Fruit fly (Drosophila melanogaster) whole organism, embryonic: Measurements from ENCODE around the gene Ndfip.

ENCODE experiments used
- CG10321 ChIP-seq: fragments of 200-800 bp; sonication (Bioruptor generic); IDR thresholded peaks from 2 replicates; pipeline ENCODE4 v1.3.6; 2022; ENCODE audit warnings: missing biosample characterization, missing genetic modification characterization
- CG12104 ChIP-seq: fragments of 200-800 bp; sonication (Bioruptor generic); optimal IDR thresholded peaks from 3 replicates; lab custom pipeline; 2016; ENCODE audit warnings: missing biosample characterization, missing genetic modification characterization
- CG12769 ChIP-seq: fragments of 200-800 bp; sonication (Bioruptor generic); optimal IDR thresholded peaks from 2 replicates; lab custom pipeline; 2019; ENCODE audit warnings: missing biosample characterization, mild to moderate bottlenecking, missing genetic modification characterization, moderate library complexity
- CG13287 ChIP-seq: fragments of 200-800 bp; sonication (Bioruptor generic); IDR thresholded peaks from 2 replicates; pipeline ENCODE4 v1.3.6; 2022; ENCODE audit warnings: missing biosample characterization, missing genetic modification characterization; ENCODE audit not compliant: partially characterized antibody
- CG13894 ChIP-seq: fragments of 200-800 bp; sonication (Bioruptor generic); optimal IDR thresholded peaks from 3 replicates; lab custom pipeline; 2018; ENCODE audit warnings: missing biosample characterization, mild to moderate bottlenecking, missing genetic modification characterization, moderate library complexity
- CG16813 ChIP-seq: fragments of 200-800 bp; sonication (Bioruptor generic); IDR thresholded peaks from 3 replicates; pipeline ENCODE4 v1.3.6; 2022; ENCODE audit warnings: missing biosample characterization, missing genetic modification characterization; ENCODE audit not compliant: partially characterized antibody
- CG16815 ChIP-seq: fragments of 200-800 bp; sonication (Bioruptor generic); optimal IDR thresholded peaks from 3 replicates; lab custom pipeline; 2017; ENCODE audit warnings: missing biosample characterization, mild to moderate bottlenecking, missing genetic modification characterization
- CG18011 ChIP-seq: fragments of 200-800 bp; sonication (Bioruptor generic); optimal IDR thresholded peaks from 2 replicates; lab custom pipeline; 2017; ENCODE audit warnings: missing biosample characterization, missing genetic modification characterization, mild to moderate bottlenecking, moderate library complexity, missing genotype
- CG18599 ChIP-seq: fragments of 200-800 bp; sonication (Bioruptor generic); optimal IDR thresholded peaks from 3 replicates; lab custom pipeline; 2017; ENCODE audit warnings: missing biosample characterization, missing genetic modification characterization, mild to moderate bottlenecking, moderate library complexity, missing genetic modification reagents
- CG2678 ChIP-seq: fragments of 200-800 bp; sonication (Bioruptor generic); optimal IDR thresholded peaks from 3 replicates; lab custom pipeline; 2019; ENCODE audit warnings: missing biosample characterization, mild to moderate bottlenecking, missing genetic modification characterization, moderate library complexity
- CG3065 ChIP-seq: fragments of 200-800 bp; sonication (Bioruptor generic); optimal IDR thresholded peaks from 2 replicates; lab custom pipeline; 2016; ENCODE audit warnings: missing biosample characterization, missing genetic modification characterization
- CG3281 ChIP-seq: fragments of 200-800 bp; sonication (Bioruptor generic); optimal IDR thresholded peaks from 3 replicates; lab custom pipeline; 2017; ENCODE audit warnings: missing biosample characterization, mild to moderate bottlenecking, missing genetic modification characterization
- CG3838 ChIP-seq: fragments of 200-800 bp; sonication (Bioruptor generic); optimal IDR thresholded peaks from 3 replicates; lab custom pipeline; 2016; ENCODE audit warnings: missing biosample characterization, missing genetic modification characterization
- CG8290 ChIP-seq, 3 experiments: fragments of 200-800 bp; sonication (Bioruptor generic); optimal IDR thresholded peaks; 2 replicates each; lab custom pipeline; 2016 to 2019; ENCODE audit warnings: missing biosample characterization in 3 of 3, missing genetic modification characterization in 3 of 3, mild to moderate bottlenecking in 2 of 3, moderate library complexity in 1 of 3
- CG8924 ChIP-seq: fragments of 200-800 bp; optimal IDR thresholded peaks from 3 replicates; lab custom pipeline; 2019; ENCODE audit warnings: missing biosample characterization, mild to moderate bottlenecking, missing genetic modification characterization, moderate library complexity
- CG9797 ChIP-seq: fragments of 200-800 bp; sonication (Bioruptor generic); optimal IDR thresholded peaks from 3 replicates; lab custom pipeline; 2018; ENCODE audit warnings: missing biosample characterization, mild to moderate bottlenecking, missing genetic modification characterization
- D19A ChIP-seq: fragments of 200-800 bp; optimal IDR thresholded peaks from 3 replicates; lab custom pipeline; 2019; ENCODE audit warnings: missing biosample characterization, mild to moderate bottlenecking, missing genetic modification characterization, moderate library complexity
- Dbx ChIP-seq: fragments of 200-800 bp; sonication (Bioruptor generic); IDR thresholded peaks from 3 replicates; pipeline ENCODE4 v1.3.6; 2022; ENCODE audit warnings: missing biosample characterization, missing genetic modification characterization
- Deaf1 ChIP-seq: fragments of 200-800 bp; optimal IDR thresholded peaks from 3 replicates; lab custom pipeline; 2019; ENCODE audit warnings: missing biosample characterization, mild to moderate bottlenecking, missing genetic modification characterization, moderate library complexity
- Dp ChIP-seq: fragments of 200-800 bp; sonication (Bioruptor generic); optimal IDR thresholded peaks from 2 replicates; lab custom pipeline; 2018; ENCODE audit warnings: missing biosample characterization, mild to moderate bottlenecking, missing genetic modification characterization, moderate library complexity
- E2f2 ChIP-seq: fragments of 200-800 bp; sonication (Bioruptor generic); IDR thresholded peaks from 2 replicates; pipeline ENCODE4 v1.3.6; 2022; ENCODE audit warnings: missing biosample characterization, missing genetic modification characterization
- ERR ChIP-seq: fragments of 200-800 bp; sonication (Bioruptor generic); optimal IDR thresholded peaks from 2 replicates; lab custom pipeline; 2016; ENCODE audit warnings: missing biosample characterization, missing genetic modification characterization
- Fer1 ChIP-seq: fragments of 200-800 bp; sonication (Bioruptor generic); optimal IDR thresholded peaks from 2 replicates; lab custom pipeline; 2017; ENCODE audit warnings: missing biosample characterization, mild to moderate bottlenecking, missing genetic modification characterization
- HLH3B ChIP-seq: fragments of 200-800 bp; sonication (Bioruptor generic); IDR thresholded peaks from 2 replicates; pipeline ENCODE4 v1.3.6; 2022; ENCODE audit warnings: missing biosample characterization, missing genetic modification characterization
- Med ChIP-seq: fragments of 200-800 bp; sonication (Bioruptor generic); peaks from one replicate; lab custom pipeline; 2016; ENCODE audit warnings: missing biosample characterization, missing genetic modification characterization, mild to moderate bottlenecking, inconsistent platforms, moderate library complexity
- NFAT ChIP-seq: fragments of 200-800 bp; sonication (Bioruptor generic); IDR thresholded peaks from 2 replicates; pipeline ENCODE4 v1.3.6; 2022; ENCODE audit warnings: missing biosample characterization, missing genetic modification characterization
- Rfx ChIP-seq: fragments of 200-800 bp; sonication (Bioruptor generic); IDR thresholded peaks from 2 replicates; pipeline ENCODE4 v1.3.6; 2022; ENCODE audit warnings: missing biosample characterization, missing genetic modification characterization
- Six4 ChIP-seq: fragments of 200-800 bp; sonication (Bioruptor generic); optimal IDR thresholded peaks from 2 replicates; lab custom pipeline; 2016; ENCODE audit warnings: missing biosample characterization, missing genetic modification characterization
- aop ChIP-seq: fragments of 200-800 bp; sonication (Bioruptor generic); IDR thresholded peaks from 2 replicates; pipeline ENCODE4 v1.3.6; 2022; ENCODE audit warnings: missing biosample characterization, missing genetic modification characterization
- caup ChIP-seq: fragments of 200-800 bp; sonication (Bioruptor generic); optimal IDR thresholded peaks from 3 replicates; lab custom pipeline; 2017; ENCODE audit warnings: missing biosample characterization, mild to moderate bottlenecking, missing genetic modification characterization, moderate library complexity; ENCODE audit not compliant: severe bottlenecking
- cg ChIP-seq: fragments of 200-800 bp; sonication (Bioruptor generic); optimal IDR thresholded peaks from 3 replicates; lab custom pipeline; 2019; ENCODE audit warnings: missing biosample characterization, mild to moderate bottlenecking, missing genetic modification characterization, moderate library complexity
- corto ChIP-seq: fragments of 200-800 bp; sonication (Bioruptor generic); optimal IDR thresholded peaks from 2 replicates; lab custom pipeline; 2016; ENCODE audit warnings: missing biosample characterization, mild to moderate bottlenecking, missing genetic modification characterization, moderate library complexity
- da ChIP-seq: fragments of 200-800 bp; sonication (Bioruptor generic); optimal IDR thresholded peaks from 2 replicates; lab custom pipeline; 2016; ENCODE audit warnings: missing biosample characterization, missing genetic modification characterization
- dan ChIP-seq: fragments of 200-800 bp; sonication (Bioruptor generic); IDR thresholded peaks from 2 replicates; pipeline ENCODE4 v1.3.6; 2022; ENCODE audit warnings: missing biosample characterization, missing genetic modification characterization
- ems ChIP-seq: fragments of 200-800 bp; sonication (Bioruptor generic); optimal IDR thresholded peaks from 3 replicates; lab custom pipeline; 2016; ENCODE audit warnings: missing biosample characterization, missing genetic modification characterization
- gcm2 ChIP-seq: fragments of 200-800 bp; sonication (Bioruptor generic); optimal IDR thresholded peaks from 2 replicates; lab custom pipeline; 2016; ENCODE audit warnings: missing biosample characterization, missing genetic modification characterization
- grn ChIP-seq: fragments of 200-800 bp; sonication (Bioruptor generic); optimal IDR thresholded peaks from 3 replicates; lab custom pipeline; 2017; ENCODE audit warnings: missing biosample characterization, missing genetic modification characterization
- gro ChIP-seq: fragments of 200-800 bp; sonication (Bioruptor generic); optimal IDR thresholded peaks from 2 replicates; lab custom pipeline; 2016; ENCODE audit warnings: missing biosample characterization, missing genetic modification characterization
- ham ChIP-seq: fragments of 200-800 bp; sonication (Bioruptor generic); IDR thresholded peaks from 2 replicates; pipeline ENCODE4 v1.3.6; 2022; ENCODE audit warnings: missing biosample characterization, missing genetic modification characterization
- nmo ChIP-seq: fragments of 200-800 bp; sonication (Bioruptor generic); optimal IDR thresholded peaks from 2 replicates; lab custom pipeline; 2018; ENCODE audit warnings: missing biosample characterization, mild to moderate bottlenecking, missing genetic modification characterization, moderate library complexity
- pan ChIP-seq, 4 experiments: fragments of >200 bp in 3 of 4; fragments of 200-800 bp in 1 of 4; sonication (Bioruptor generic) in 1 of 4; optimal IDR thresholded peaks in 3 of 4; IDR thresholded peaks in 1 of 4; 2 replicates each; pipeline versions ENCODE4 v1.3.6 to Lab custom; 2017 to 2022; ENCODE audit warnings: missing biosample characterization in 2 of 4, missing genetic modification characterization in 2 of 4, mixed read lengths in 1 of 4
- pum ChIP-seq: fragments of 200-800 bp; sonication (Bioruptor generic); optimal IDR thresholded peaks from 2 replicates; lab custom pipeline; 2016; ENCODE audit warnings: missing biosample characterization, missing genetic modification characterization
- pzg ChIP-seq: fragments of 200-800 bp; sonication (Bioruptor generic); optimal IDR thresholded peaks from 3 replicates; lab custom pipeline; 2018; ENCODE audit warnings: missing biosample characterization, mild to moderate bottlenecking, missing genetic modification characterization, moderate library complexity
- repo ChIP-seq: fragments of 200-800 bp; sonication (Bioruptor generic); optimal IDR thresholded peaks from 2 replicates; lab custom pipeline; 2016; ENCODE audit warnings: missing biosample characterization, missing genetic modification characterization
- stc ChIP-seq: fragments of 200-800 bp; sonication (Bioruptor generic); IDR thresholded peaks from 2 replicates; pipeline ENCODE4 v1.3.6; 2022; ENCODE audit warnings: missing biosample characterization, missing genetic modification characterization
- tna ChIP-seq: fragments of 200-800 bp; sonication (Bioruptor generic); IDR thresholded peaks from 2 replicates; pipeline ENCODE4 v1.3.6; 2022; ENCODE audit warnings: missing biosample characterization, missing genetic modification characterization; ENCODE audit not compliant: partially characterized antibody
- trem ChIP-seq: fragments of 200-800 bp; optimal IDR thresholded peaks from 3 replicates; lab custom pipeline; 2019; ENCODE audit warnings: missing biosample characterization, mild to moderate bottlenecking, missing genetic modification characterization, moderate library complexity
- usp ChIP-seq: fragments of >200 bp; optimal IDR thresholded peaks from 2 replicates; lab custom pipeline; 2017; ENCODE audit warnings: missing biosample characterization, missing genetic modification characterization
- wdn ChIP-seq: fragments of 200-800 bp; sonication (Bioruptor generic); IDR thresholded peaks from 2 replicates; pipeline ENCODE4 v1.3.6; 2022; ENCODE audit warnings: missing biosample characterization, missing genetic modification characterization

Ndfip gene

DNA sequence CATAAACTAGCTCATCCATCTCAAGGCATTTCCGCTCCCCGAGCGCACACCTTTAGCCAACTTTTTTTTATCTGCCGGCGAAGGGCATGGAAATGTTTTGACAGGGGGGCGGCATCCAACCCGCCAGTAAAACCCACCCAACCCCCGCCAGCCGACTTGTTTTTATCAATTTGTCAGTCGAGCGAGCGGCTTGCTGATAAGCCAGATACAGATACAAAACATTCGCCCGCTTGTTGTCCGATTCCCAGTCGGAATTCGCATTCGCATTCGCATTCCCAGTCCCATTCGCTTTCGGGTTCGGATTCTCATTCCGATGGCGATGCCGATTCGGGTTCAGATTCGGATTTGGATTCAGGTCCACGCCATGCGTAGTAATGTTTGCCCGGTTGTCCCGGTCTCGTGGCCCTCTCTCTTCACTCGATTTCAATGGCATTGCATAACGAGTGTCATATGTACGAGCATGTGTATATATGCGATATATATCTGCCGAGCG, 11.1 kb upstream of the Ndfip start (continued):
- no peak for TF ChIP-seq gcm2
- TF ChIP-seq corto, result peak; percentile 22
- TF ChIP-seq CG16815 (GFP tag; lab: Kevin White, UChicago), result no peak
- no peak for TF ChIP-seq repo (GFP tag; lab: Kevin White, UChicago)
- TF ChIP-seq Fer1 (GFP tag; lab: Kevin White, UChicago), result peak; percentile 32
- peak; percentile 97 for TF ChIP-seq Deaf1 (tag; lab: Kevin White, UChicago)
- no peak for TF ChIP-seq pum
- no peak for TF ChIP-seq CG12104
- TF ChIP-seq gro (GFP tag; lab: Kevin White, UChicago), result peak; percentile 36
- TF ChIP-seq CG8924 (tag; lab: Kevin White, UChicago), result no peak
- no peak for TF ChIP-seq da (GFP tag; lab: Kevin White, UChicago)
- no peak for TF ChIP-seq D19A (tag; lab: Kevin White, UChicago)
- no peak for TF ChIP-seq trem (tag; lab: Kevin White, UChicago)
- TF ChIP-seq cg (GFP tag; lab: Kevin White, UChicago), result no peak
- TF ChIP-seq CG9797 (GFP tag; lab: Kevin White, UChicago), result no peak
- peak; percentile 48 for TF ChIP-seq Dp (GFP tag; lab: Kevin White, UChicago)
- peak; percentile 25; the same call in 1 of the 3 replicates for TF ChIP-seq Dbx
- TF ChIP-seq NFAT (GFP tag; lab: Robert Waterston, UW), result peak; percentile 24; the same call in 1 of the 2 replicates
- TF ChIP-seq pan (optimal IDR thresholded peaks at IDR 0.05; lab: Kevin White, UChicago), result no peak
- no peak for TF ChIP-seq pan (GFP tag; optimal IDR thresholded peaks at IDR 0.05 in 1 of 2, IDR thresholded peaks at IDR 0.05 in 1 of 2)
- TF ChIP-seq CG10321, result 0 out of 2 replicates have a peak, but pooled peaks have one; percentile 14
- TF ChIP-seq Six4 (GFP tag; lab: Kevin White, UChicago), result no peak
- peak; percentile 48 for TF ChIP-seq caup (GFP tag; lab: Kevin White, UChicago)
- no peak for TF ChIP-seq ham
- TF ChIP-seq CG2678 (tag; lab: Kevin White, UChicago), result peak; percentile 6
- no peak for TF ChIP-seq dan (GFP tag; lab: Robert Waterston, UW)
- no peak for TF ChIP-seq stc (GFP tag; lab: Robert Waterston, UW)
- TF ChIP-seq wdn (GFP tag; lab: Robert Waterston, UW), result no peak
- TF ChIP-seq usp (GFP tag; lab: Kevin White, UChicago), result no peak
- no peak for TF ChIP-seq CG3065 (GFP tag; lab: Kevin White, UChicago)
- TF ChIP-seq CG3838 (GFP tag; lab: Kevin White, UChicago), result no peak
- peak; percentile 58 for TF ChIP-seq CG18599
- TF ChIP-seq CG3281 (GFP tag; lab: Kevin White, UChicago), result peak; percentile 30
- no peak for TF ChIP-seq tna (GFP tag; lab: Robert Waterston, UW)
- no peak for TF ChIP-seq CG8290 (GFP tag; optimal IDR thresholded peaks at IDR 0.05; lab: Kevin White, UChicago)
- TF ChIP-seq CG8290 (tag; optimal IDR thresholded peaks at IDR 0.05; lab: Kevin White, UChicago), result peak in 1 of 2 experiments; percentile 57
- TF ChIP-seq CG18011 (GFP tag; lab: Kevin White, UChicago), result peak; percentile 91
- TF ChIP-seq CG13894 (tag; lab: Kevin White, UChicago), result peak; percentile 100
- TF ChIP-seq ERR, result peak; percentile 34
- TF ChIP-seq CG13287 (GFP tag; lab: Robert Waterston, UW), result peak; percentile 22; the same call in 1 of the 2 replicates
- TF ChIP-seq CG16813 (GFP tag; lab: Robert Waterston, UW), result 0 out of 3 replicates have a peak, but pooled peaks have one; percentile 34
- TF ChIP-seq aop (GFP tag; lab: Robert Waterston, UW), result no peak
- TF ChIP-seq nmo (GFP tag; lab: Kevin White, UChicago), result no peak
- TF ChIP-seq E2f2 (GFP tag; lab: Robert Waterston, UW), result peak; percentile 46; the same call in 1 of the 2 replicates
- TF ChIP-seq ems (GFP tag; lab: Kevin White, UChicago), result no peak
- peak; percentile 55 for TF ChIP-seq grn
- no peak for TF ChIP-seq HLH3B
- peak; percentile 18; the same call in 1 of the 2 replicates for TF ChIP-seq Rfx
- peak; percentile 19 for TF ChIP-seq pzg (GFP tag; lab: Kevin White, UChicago)
- TF ChIP-seq CG12769 (tag; lab: Kevin White, UChicago), result peak; percentile 87
- peak; percentile 85 for TF ChIP-seq Med
